Fruit fly (Drosophila melanogaster): ENCODE results near the gene kmr.
A peak's percentile ranks its signal among the peaks of the same experiment; 100 is the strongest.

Gene kmr

DNA sequence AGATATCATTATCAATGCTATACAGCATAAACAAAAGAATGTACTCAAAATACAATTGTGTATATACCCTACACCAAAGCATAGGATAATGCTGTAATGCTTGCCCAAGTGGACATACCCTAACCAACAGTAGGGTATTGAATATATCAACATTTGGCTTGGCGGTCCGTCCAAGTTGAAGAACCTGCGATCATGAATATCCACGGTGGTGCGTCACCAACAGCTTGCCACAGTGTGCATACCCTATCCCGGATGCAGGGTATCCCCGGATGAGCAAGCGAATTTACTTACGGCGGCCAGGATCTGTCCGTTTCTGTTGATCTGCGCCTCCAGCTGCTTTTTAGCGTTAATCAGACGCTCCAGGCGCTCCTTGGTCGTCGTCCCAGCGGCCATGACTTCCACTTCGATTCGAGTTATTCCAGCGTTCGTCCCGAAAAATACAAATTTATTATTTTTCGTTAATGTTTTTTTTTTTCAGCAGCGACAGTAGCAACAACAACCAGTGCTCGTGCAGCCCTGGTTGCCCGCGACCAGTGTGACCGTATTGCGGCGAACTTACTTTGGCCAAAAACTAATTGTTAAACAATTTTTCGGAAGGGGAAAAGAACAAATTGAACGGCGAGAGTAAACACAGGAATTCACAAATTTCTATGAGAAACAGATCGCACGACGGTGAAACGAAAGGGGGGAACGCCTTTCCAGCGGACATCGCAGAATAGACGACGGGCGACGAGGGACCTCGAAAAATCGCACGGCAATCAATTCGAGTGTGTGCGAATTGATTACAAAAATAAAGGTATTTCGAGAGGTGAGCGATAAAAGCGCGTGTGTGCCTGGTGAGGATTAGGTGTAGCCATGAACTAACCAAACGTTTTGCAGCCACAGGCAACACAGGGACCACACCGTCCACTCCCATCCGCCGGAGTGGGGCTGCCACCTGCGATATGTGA is 38.6 kb upstream of the kmr start, which contains the start of the genes Lkb1 and CG9588 (continued):
- TF ChIP-seq Blimp-1 (GFP tag; optimal IDR thresholded peaks at IDR 0.05), result no peak
- TF ChIP-seq sob (GFP tag; IDR thresholded peaks at IDR 0.05), result peak; percentile 80
- TF ChIP-seq fru (optimal IDR thresholded peaks at IDR 0.05), result no peak
- no peak for TF ChIP-seq gcm (GFP tag; optimal IDR thresholded peaks at IDR 0.05)
- peak; percentile 66 for TF ChIP-seq Xbp1 (GFP tag; optimal IDR thresholded peaks at IDR 0.05)
- TF ChIP-seq CG1602 (GFP tag; optimal IDR thresholded peaks at IDR 0.05), result peak; percentile 27
- TF ChIP-seq CG12659 (GFP tag; optimal IDR thresholded peaks at IDR 0.05), result peak; percentile 34
- peak; percentile 41 to 60 for TF ChIP-seq dpn (GFP tag; optimal IDR thresholded peaks at IDR 0.05)
- no peak for TF ChIP-seq CG2202 (tag; optimal IDR thresholded peaks at IDR 0.05)
- peak; percentile 81 for TF ChIP-seq ken (GFP tag; IDR thresholded peaks at IDR 0.05)
- TF ChIP-seq Sin3A (optimal IDR thresholded peaks at IDR 0.05), result peak; percentile 33
- no peak for TF ChIP-seq CG15011 (GFP tag; optimal IDR thresholded peaks at IDR 0.05)
- peak; percentile 18 for TF ChIP-seq BEAF-32 (GFP tag; optimal IDR thresholded peaks at IDR 0.05)
- no peak for TF ChIP-seq cg (GFP tag; optimal IDR thresholded peaks at IDR 0.05)
- TF ChIP-seq abd-A (tag; optimal IDR thresholded peaks at IDR 0.05), result no peak
- TF ChIP-seq CG4617 (GFP tag; optimal IDR thresholded peaks at IDR 0.05; ENCODE audit: borderline replicate concordance), result peak; percentile 98
- peak; percentile 44 for TF ChIP-seq CG18476 (GFP tag; optimal IDR thresholded peaks at IDR 0.05)
- peak; percentile 57; the same call in 2 of the 3 replicates for TF ChIP-seq CG14050 (GFP tag; IDR thresholded peaks at IDR 0.05)
- TF ChIP-seq CG34422 (GFP tag; IDR thresholded peaks at IDR 0.05), result peak; percentile 81
- peak; percentile 40 for TF ChIP-seq nom (GFP tag; optimal IDR thresholded peaks at IDR 0.05)
- TF ChIP-seq CG13123 (GFP tag; optimal IDR thresholded peaks at IDR 0.05), result no peak
- TF ChIP-seq CG9215 (GFP tag; IDR thresholded peaks at IDR 0.05), result peak; percentile 70
- peak; percentile 80 for TF ChIP-seq ara (GFP tag; IDR thresholded peaks at IDR 0.05)
- peak; percentile 45 for TF ChIP-seq shn (GFP tag; optimal IDR thresholded peaks at IDR 0.05)
- no peak for TF ChIP-seq zf30C (GFP tag; optimal IDR thresholded peaks at IDR 0.05)
- TF ChIP-seq Asciz (GFP tag; optimal IDR thresholded peaks at IDR 0.05), result no peak
- no peak for TF ChIP-seq CG6854 (GFP tag; optimal IDR thresholded peaks at IDR 0.05)
- TF ChIP-seq CG18619 (GFP tag; optimal IDR thresholded peaks at IDR 0.05), result peak; percentile 36
- TF ChIP-seq her (GFP tag; optimal IDR thresholded peaks at IDR 0.05), result no peak
- TF ChIP-seq mirr (GFP tag; optimal IDR thresholded peaks at IDR 0.05), result no peak
- TF ChIP-seq E2f1 (GFP tag; IDR thresholded peaks at IDR 0.05), result peak; percentile 73
- no peak for TF ChIP-seq CG10462 (GFP tag; optimal IDR thresholded peaks at IDR 0.05)
- no peak for TF ChIP-seq CG3281 (GFP tag; optimal IDR thresholded peaks at IDR 0.05)
- TF ChIP-seq CG10274 (GFP tag; optimal IDR thresholded peaks at IDR 0.05), result no peak
- peak; percentile 30 for TF ChIP-seq dmrt11E (tag; optimal IDR thresholded peaks at IDR 0.05)
- peak; percentile 59 for TF ChIP-seq CG17359 (tag; optimal IDR thresholded peaks at IDR 0.05)
- peak; percentile 38 for TF ChIP-seq NfI (GFP tag; optimal IDR thresholded peaks at IDR 0.05)
- peak; percentile 79 for TF ChIP-seq CG9797 (GFP tag; optimal IDR thresholded peaks at IDR 0.05)
- no peak for TF ChIP-seq psq (GFP tag; optimal IDR thresholded peaks at IDR 0.05)
- no peak for TF ChIP-seq CG5180 (GFP tag; optimal IDR thresholded peaks at IDR 0.05)
- TF ChIP-seq Side (GFP tag; optimal IDR thresholded peaks at IDR 0.05), result peak; percentile 53
- TF ChIP-seq CG6272 (GFP tag; IDR thresholded peaks at IDR 0.05), result peak; percentile 41; the same call in 1 of the 2 replicates
- peak; percentile 39 for TF ChIP-seq CG2712 (tag; optimal IDR thresholded peaks at IDR 0.05)
- peak; percentile 55 for TF ChIP-seq bab2 (GFP tag; optimal IDR thresholded peaks at IDR 0.05)
- peak; percentile 61 for TF ChIP-seq CG8924 (tag; optimal IDR thresholded peaks at IDR 0.05)
- peak; percentile 86 for TF ChIP-seq gfzf (GFP tag; optimal IDR thresholded peaks at IDR 0.05)
- no peak for TF ChIP-seq aop (GFP tag; IDR thresholded peaks at IDR 0.05)
- no peak for TF ChIP-seq CG7963 (GFP tag; IDR thresholded peaks at IDR 0.05; ENCODE audit: partially characterized antibody)
- TF ChIP-seq so (GFP tag; IDR thresholded peaks at IDR 0.05), result peak; percentile 72; the same call in 2 of the 3 replicates
